Fruit fly (Drosophila melanogaster) whole organism, embryonic: ENCODE results near the gene CG3339.

Source experiments
- Abd-B ChIP-seq: fragments of 200-800 bp; sonication (Bioruptor generic); optimal IDR thresholded peaks from 2 replicates; lab custom pipeline; 2018; ENCODE audit warnings: missing biosample characterization, mild to moderate bottlenecking, missing genetic modification characterization, moderate library complexity
- Adf1 ChIP-seq: fragments of 200-800 bp; sonication (Bioruptor generic); IDR thresholded peaks from 2 replicates; pipeline ENCODE4 v1.3.6; 2022; ENCODE audit warnings: missing biosample characterization, missing genetic modification characterization
- Blimp-1 ChIP-seq: fragments of 200-800 bp; sonication (Bioruptor generic); optimal IDR thresholded peaks from 3 replicates; lab custom pipeline; 2018; ENCODE audit warnings: missing biosample characterization, missing genetic modification characterization, mild to moderate bottlenecking, moderate library complexity, missing genetic modification reagents
- CG10274 ChIP-seq: fragments of 200-800 bp; sonication (Bioruptor generic); optimal IDR thresholded peaks from 3 replicates; lab custom pipeline; 2017; ENCODE audit warnings: missing biosample characterization, mild to moderate bottlenecking, missing genetic modification characterization
- CG11093 ChIP-seq: fragments of 200-800 bp; sonication (Bioruptor generic); IDR thresholded peaks from 3 replicates; pipeline ENCODE4 v1.3.6; 2022; ENCODE audit warnings: missing biosample characterization, missing genetic modification characterization
- CG13123 ChIP-seq: fragments of 200-800 bp; sonication (Bioruptor generic); optimal IDR thresholded peaks from 2 replicates; lab custom pipeline; 2016; ENCODE audit warnings: missing biosample characterization, missing genetic modification characterization
- CG15011 ChIP-seq: fragments of 200-800 bp; sonication (Bioruptor generic); optimal IDR thresholded peaks from 3 replicates; lab custom pipeline; 2018; ENCODE audit warnings: missing biosample characterization, mild to moderate bottlenecking, missing genetic modification characterization
- CG15696 ChIP-seq: fragments of 200-800 bp; sonication (Bioruptor generic); optimal IDR thresholded peaks from 2 replicates; lab custom pipeline; 2019; ENCODE audit warnings: missing biosample characterization, mild to moderate bottlenecking, missing genetic modification characterization, moderate library complexity
- CG2116 ChIP-seq: fragments of 200-800 bp; sonication (Bioruptor generic); optimal IDR thresholded peaks from 3 replicates; lab custom pipeline; 2018; ENCODE audit warnings: missing biosample characterization, mild to moderate bottlenecking, missing genetic modification characterization
- CG2120 ChIP-seq: fragments of 200-800 bp; sonication (Bioruptor generic); optimal IDR thresholded peaks from 3 replicates; lab custom pipeline; 2016; ENCODE audit warnings: missing biosample characterization, missing genetic modification characterization
- CG34422 ChIP-seq: fragments of 200-800 bp; sonication (Bioruptor generic); IDR thresholded peaks from 3 replicates; pipeline ENCODE4 v1.3.6; 2022; ENCODE audit warnings: missing biosample characterization, missing genetic modification characterization
- CG4404 ChIP-seq: fragments of 200-800 bp; sonication (Bioruptor generic); IDR thresholded peaks from 2 replicates; pipeline ENCODE4 v1.3.6; 2022; ENCODE audit warnings: missing biosample characterization, missing genetic modification characterization
- CG4707 ChIP-seq: fragments of 200-800 bp; sonication (Bioruptor generic); optimal IDR thresholded peaks from 2 replicates; lab custom pipeline; 2018; ENCODE audit warnings: missing biosample characterization, mild to moderate bottlenecking, missing genetic modification characterization, moderate library complexity
- CG5180 ChIP-seq: fragments of 200-800 bp; sonication (Bioruptor generic); optimal IDR thresholded peaks from 3 replicates; lab custom pipeline; 2017; ENCODE audit warnings: missing biosample characterization, missing genetic modification characterization, mild to moderate bottlenecking, moderate library complexity, missing genetic modification reagents
- CG6854 ChIP-seq: fragments of 200-800 bp; sonication (Bioruptor generic); optimal IDR thresholded peaks from 3 replicates; lab custom pipeline; 2017; ENCODE audit warnings: missing biosample characterization, mild to moderate bottlenecking, missing genetic modification characterization
- CG8281 ChIP-seq: fragments of 200-800 bp; sonication (Bioruptor generic); optimal IDR thresholded peaks from 2 replicates; lab custom pipeline; 2018; ENCODE audit warnings: missing biosample characterization, mild to moderate bottlenecking, missing genetic modification characterization, moderate library complexity
- CG8478 ChIP-seq: fragments of >200 bp; optimal IDR thresholded peaks from 2 replicates; lab custom pipeline; 2018
- Dbx ChIP-seq: fragments of 200-800 bp; sonication (Bioruptor generic); IDR thresholded peaks from 3 replicates; pipeline ENCODE4 v1.3.6; 2022; ENCODE audit warnings: missing biosample characterization, missing genetic modification characterization
- E2f1 ChIP-seq: fragments of 200-800 bp; sonication (Bioruptor generic); IDR thresholded peaks from 2 replicates; pipeline ENCODE4 v1.3.6; 2022; ENCODE audit warnings: missing biosample characterization, missing genetic modification characterization
- Ets97D ChIP-seq: fragments of 200-800 bp; sonication (Bioruptor generic); optimal IDR thresholded peaks from 3 replicates; lab custom pipeline; 2016; ENCODE audit warnings: missing biosample characterization, missing genetic modification characterization
- GATAe ChIP-seq: fragments of 200-800 bp; sonication (Bioruptor generic); conservative IDR thresholded peaks from 2 replicates; pipeline ENCODE4 v1.3.6; 2022; ENCODE audit warnings: missing biosample characterization, missing genetic modification characterization
- HLHmδ ChIP-seq: fragments of 200-800 bp; sonication (Bioruptor generic); optimal IDR thresholded peaks from 2 replicates; lab custom pipeline; 2018; ENCODE audit warnings: missing biosample characterization, mild to moderate bottlenecking, missing genetic modification characterization, moderate library complexity
- HmgZ ChIP-seq: fragments of 200-800 bp; sonication (Bioruptor generic); optimal IDR thresholded peaks from 2 replicates; lab custom pipeline; 2018; ENCODE audit warnings: missing biosample characterization, mild to moderate bottlenecking, missing genetic modification characterization
- Kr ChIP-seq: fragments of 200-800 bp; sonication (Bioruptor generic); optimal IDR thresholded peaks from 2 replicates; lab custom pipeline; 2017; ENCODE audit warnings: missing biosample characterization, mild to moderate bottlenecking, missing genetic modification characterization
- MESR4 ChIP-seq: fragments of 200-800 bp; sonication (Bioruptor generic); optimal IDR thresholded peaks from 2 replicates; lab custom pipeline; 2018; ENCODE audit warnings: missing biosample characterization, mild to moderate bottlenecking, missing genetic modification characterization, moderate library complexity
- Meics ChIP-seq: fragments of 200-800 bp; sonication (Bioruptor generic); optimal IDR thresholded peaks from 2 replicates; lab custom pipeline; 2017; ENCODE audit warnings: missing biosample characterization, mild to moderate bottlenecking, missing genetic modification characterization
- NFAT ChIP-seq: fragments of 200-800 bp; sonication (Bioruptor generic); IDR thresholded peaks from 2 replicates; pipeline ENCODE4 v1.3.6; 2022; ENCODE audit warnings: missing biosample characterization, missing genetic modification characterization
- Nf-YA ChIP-seq: fragments of 200-800 bp; sonication (Bioruptor generic); IDR thresholded peaks from 2 replicates; pipeline ENCODE4 v1.3.6; 2022; ENCODE audit warnings: missing biosample characterization, missing genetic modification characterization
- Six4 ChIP-seq: fragments of 200-800 bp; sonication (Bioruptor generic); optimal IDR thresholded peaks from 2 replicates; lab custom pipeline; 2016; ENCODE audit warnings: missing biosample characterization, missing genetic modification characterization
- TFAM ChIP-seq: fragments of 200-800 bp; sonication (Bioruptor generic); optimal IDR thresholded peaks from 2 replicates; lab custom pipeline; 2017; ENCODE audit warnings: missing biosample characterization, missing genetic modification characterization, inconsistent platforms
- Xbp1 ChIP-seq: fragments of 200-800 bp; sonication (Bioruptor generic); optimal IDR thresholded peaks from 3 replicates; lab custom pipeline; 2016; ENCODE audit warnings: missing biosample characterization, mild to moderate bottlenecking, missing genetic modification characterization
- Xrp1 ChIP-seq: fragments of 200-800 bp; sonication (Bioruptor generic); IDR thresholded peaks from 2 replicates; pipeline ENCODE4 v1.3.6; 2022; ENCODE audit warnings: missing biosample characterization, missing genetic modification characterization
- chif ChIP-seq, 2 experiments: fragments of 200-800 bp; sonication (Bioruptor generic); optimal IDR thresholded peaks; 3 replicates each; lab custom pipeline; 2016; ENCODE audit warnings: missing biosample characterization in 2 of 2, missing genetic modification characterization in 2 of 2
- esg ChIP-seq: fragments of 200-800 bp; sonication (Bioruptor generic); conservative IDR thresholded peaks from 2 replicates; pipeline ENCODE4 v1.3.6; 2022; ENCODE audit warnings: missing biosample characterization, missing genetic modification characterization
- grn ChIP-seq: fragments of 200-800 bp; sonication (Bioruptor generic); optimal IDR thresholded peaks from 3 replicates; lab custom pipeline; 2017; ENCODE audit warnings: missing biosample characterization, missing genetic modification characterization
- hbn ChIP-seq: fragments of 200-800 bp; sonication (Bioruptor generic); IDR thresholded peaks from 2 replicates; pipeline ENCODE4 v1.3.6; 2022; ENCODE audit warnings: missing biosample characterization, missing genetic modification characterization; ENCODE audit not compliant: partially characterized antibody
- insv ChIP-seq, 2 experiments: fragments of 200-800 bp; sonication (Bioruptor generic); optimal IDR thresholded peaks; 3 replicates each; lab custom pipeline; 2016 to 2018; ENCODE audit warnings: missing biosample characterization in 2 of 2, missing genetic modification characterization in 2 of 2
- nerfin-2 ChIP-seq: fragments of 200-800 bp; sonication (Bioruptor generic); IDR thresholded peaks from 2 replicates; pipeline ENCODE4 v1.3.6; 2022; ENCODE audit warnings: missing biosample characterization, missing genetic modification characterization; ENCODE audit not compliant: partially characterized antibody
- nmo ChIP-seq: fragments of 200-800 bp; sonication (Bioruptor generic); optimal IDR thresholded peaks from 2 replicates; lab custom pipeline; 2018; ENCODE audit warnings: missing biosample characterization, mild to moderate bottlenecking, missing genetic modification characterization, moderate library complexity
- nom ChIP-seq: fragments of 200-800 bp; sonication (Bioruptor generic); optimal IDR thresholded peaks from 2 replicates; lab custom pipeline; 2017; ENCODE audit warnings: missing biosample characterization, missing genetic modification characterization, mild to moderate bottlenecking, moderate library complexity, missing genetic modification reagents
- oc ChIP-seq: fragments of 200-800 bp; sonication (Bioruptor generic); optimal IDR thresholded peaks from 2 replicates; lab custom pipeline; 2018; ENCODE audit warnings: missing biosample characterization, mild to moderate bottlenecking, missing genetic modification characterization, moderate library complexity
- odd ChIP-seq: fragments of 200-800 bp; sonication (Bioruptor generic); optimal IDR thresholded peaks from 2 replicates; lab custom pipeline; 2017; ENCODE audit warnings: missing biosample characterization, mild to moderate bottlenecking, missing genetic modification characterization
- org-1 ChIP-seq: fragments of 200-800 bp; sonication (Bioruptor generic); optimal IDR thresholded peaks from 2 replicates; lab custom pipeline; 2017; ENCODE audit warnings: missing biosample characterization, missing genetic modification characterization
- ro ChIP-seq: fragments of 200-800 bp; sonication (Bioruptor generic); IDR thresholded peaks from 2 replicates; pipeline ENCODE4 v1.3.6; 2022; ENCODE audit warnings: missing biosample characterization, missing genetic modification characterization
- seq ChIP-seq: fragments of 200-800 bp; sonication (Bioruptor generic); IDR thresholded peaks from 2 replicates; pipeline ENCODE4 v1.3.6; 2022; ENCODE audit warnings: missing biosample characterization, missing genetic modification characterization
- slbo ChIP-seq: fragments of 200-800 bp; sonication (Bioruptor generic); IDR thresholded peaks from 2 replicates; pipeline ENCODE4 v1.3.6; 2022; ENCODE audit warnings: missing biosample characterization, missing genetic modification characterization
- tap ChIP-seq: fragments of 200-800 bp; optimal IDR thresholded peaks from 3 replicates; lab custom pipeline; 2019; ENCODE audit warnings: missing biosample characterization, mild to moderate bottlenecking, missing genetic modification characterization, moderate library complexity
- tgo ChIP-seq: fragments of 200-800 bp; sonication (Bioruptor generic); IDR thresholded peaks from 3 replicates; pipeline ENCODE4 v1.3.6; 2022; ENCODE audit warnings: missing biosample characterization, missing genetic modification characterization
- toy ChIP-seq: fragments of 200-800 bp; sonication (Bioruptor generic); IDR thresholded peaks from 2 replicates; pipeline ENCODE4 v1.3.6; 2022; ENCODE audit warnings: missing biosample characterization, missing genetic modification characterization
- ttk ChIP-seq: fragments of 200-800 bp; sonication (Bioruptor generic); IDR thresholded peaks from 2 replicates; pipeline ENCODE4 v2.1.2; 2022; ENCODE audit warnings: missing biosample characterization, missing genetic modification characterization
- vnd ChIP-seq: fragments of 200-800 bp; sonication (Bioruptor generic); IDR thresholded peaks from 3 replicates; pipeline ENCODE4 v1.3.6; 2022; ENCODE audit warnings: missing biosample characterization, missing genetic modification characterization; ENCODE audit not compliant: partially characterized antibody

The CG3339 gene

DNA sequence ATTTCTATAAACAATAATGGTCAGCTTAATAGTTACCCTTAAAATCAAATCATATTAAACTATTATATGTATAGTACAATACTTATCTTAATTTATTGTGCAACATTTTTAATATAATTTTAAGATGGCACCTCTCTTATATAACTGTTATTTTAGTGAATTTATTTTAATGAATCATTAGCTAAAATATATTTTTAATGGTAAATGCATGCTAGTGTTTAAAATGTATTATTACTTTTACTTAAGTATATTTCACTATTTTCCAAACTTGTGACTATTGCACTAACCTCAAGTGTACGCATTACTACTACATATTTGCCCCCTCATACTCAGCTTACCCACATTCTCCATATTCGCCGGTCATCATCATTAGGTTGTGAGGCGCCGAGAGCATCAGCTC, 75.9 kb downstream of the CG3339 start (continued):
- no peak for TF ChIP-seq CG4404 (GFP tag; lab: Robert Waterston, UW)
- TF ChIP-seq Dbx (GFP tag; lab: Robert Waterston, UW): 0 out of 3 replicates have a peak, but pooled peaks have one; percentile 37
- peak; percentile 13; the same call in 1 of the 2 replicates for TF ChIP-seq ro (GFP tag; lab: Robert Waterston, UW)
- TF ChIP-seq MESR4: no peak
- no peak for TF ChIP-seq CG11093 (GFP tag; lab: Robert Waterston, UW)
- TF ChIP-seq CG13123 (GFP tag; lab: Kevin White, UChicago): peak; percentile 41
- peak; percentile 31 for TF ChIP-seq CG2120
- no peak for TF ChIP-seq Nf-YA (GFP tag; lab: Robert Waterston, UW)
- TF ChIP-seq nom (GFP tag; lab: Kevin White, UChicago): peak; percentile 56
- TF ChIP-seq tap: peak; percentile 91
- peak; percentile 76 for TF ChIP-seq odd (GFP tag; lab: Kevin White, UChicago)
- TF ChIP-seq Adf1 (GFP tag; lab: Robert Waterston, UW): no peak
- no peak for TF ChIP-seq hbn (GFP tag; lab: Robert Waterston, UW)
- TF ChIP-seq nerfin-2: no peak
- no peak for TF ChIP-seq CG10274
- TF ChIP-seq CG2116 (GFP tag; lab: Kevin White, UChicago): peak; percentile 38
- TF ChIP-seq E2f1 (GFP tag; lab: Robert Waterston, UW): peak; percentile 57; the same call in 1 of the 2 replicates
- no peak for TF ChIP-seq CG8478
- TF ChIP-seq Six4: peak; percentile 53
- TF ChIP-seq toy (GFP tag; lab: Robert Waterston, UW): no peak
- peak; percentile 68 for TF ChIP-seq oc (tag; lab: Kevin White, UChicago)
- no peak for TF ChIP-seq grn (GFP tag; lab: Kevin White, UChicago)
- TF ChIP-seq Abd-B: peak; percentile 67
- peak; percentile 77 for TF ChIP-seq CG15696 (tag; lab: Kevin White, UChicago)
- peak; percentile 79 for TF ChIP-seq Xrp1
- TF ChIP-seq Ets97D (GFP tag; lab: Kevin White, UChicago): no peak
- no peak for TF ChIP-seq vnd (GFP tag; lab: Robert Waterston, UW)
- peak; percentile 1 for TF ChIP-seq CG4707 (GFP tag; lab: Kevin White, UChicago)
- peak; percentile 57 for TF ChIP-seq CG6854 (GFP tag; lab: Kevin White, UChicago)
- 0 out of 3 replicates have a peak, but pooled peaks have one; percentile 28 for TF ChIP-seq CG34422 (GFP tag; lab: Robert Waterston, UW)
- TF ChIP-seq seq (GFP tag; lab: Robert Waterston, UW): no peak
- TF ChIP-seq ttk (GFP tag; lab: Robert Waterston, UW): peak; percentile 52; the same call in 1 of the 2 replicates
- TF ChIP-seq Meics (GFP tag; lab: Kevin White, UChicago): peak; percentile 75
- peak; percentile 12 for TF ChIP-seq TFAM (GFP tag; lab: Kevin White, UChicago)
- TF ChIP-seq slbo (GFP tag; lab: Robert Waterston, UW): peak; percentile 67
- TF ChIP-seq CG15011 (GFP tag; lab: Kevin White, UChicago): peak; percentile 71
- TF ChIP-seq esg (GFP tag; lab: Robert Waterston, UW): peak; percentile 68
- TF ChIP-seq insv (GFP tag; optimal IDR thresholded peaks at IDR 0.05; lab: Kevin White, UChicago): no peak
- peak; percentile 88 for TF ChIP-seq Blimp-1
- no peak for TF ChIP-seq NFAT (GFP tag; lab: Robert Waterston, UW)
- TF ChIP-seq org-1 (GFP tag; lab: Kevin White, UChicago): peak; percentile 53
- no peak for TF ChIP-seq Kr (GFP tag; lab: Kevin White, UChicago)
- peak; percentile 62 for TF ChIP-seq Xbp1 (GFP tag; lab: Kevin White, UChicago)
- TF ChIP-seq HmgZ: peak; percentile 61
- peak; percentile 57 for TF ChIP-seq CG8281
- peak; percentile 92 for TF ChIP-seq nmo (GFP tag; lab: Kevin White, UChicago)
- TF ChIP-seq tgo (GFP tag; lab: Robert Waterston, UW): peak; percentile 65; the same call in 2 of the 3 replicates
- no peak for TF ChIP-seq HLHmδ (GFP tag; lab: Kevin White, UChicago)
- no peak for TF ChIP-seq GATAe
- TF ChIP-seq chif (GFP tag; optimal IDR thresholded peaks at IDR 0.05; lab: Kevin White, UChicago): peak in 1 of 2 experiments; percentile 14
- TF ChIP-seq CG5180 (GFP tag; lab: Kevin White, UChicago): peak; percentile 48
